Worm (Caenorhabditis elegans): ENCODE data around the gene F46B6.6.
A peak's percentile ranks its signal among the peaks of the same experiment; 100 is the strongest.

Gene F46B6.6

ce11 chrV:9740858-9741257, 45.8 kb downstream of the F46B6.6 start, which contains the start of gene sta-2:
TSS of gene sta-2 (plus strand) at chrV:9741206.
- TF ChIP-seq lin-40 (tag; optimal IDR thresholded peaks at IDR 0.05) (peak; percentile 27), nfya-1 (tag; optimal IDR thresholded peaks at IDR 0.05; ENCODE audit: borderline replicate concordance, insufficient read depth) (no peak)

- no peak for TF ChIP-seq Y79H2A.3 (GFP tag; conservative IDR thresholded peaks at IDR 0.05)
- TF ChIP-seq ets-4 (GFP tag; optimal IDR thresholded peaks at IDR 0.05), result no peak
- TF ChIP-seq K11D2.4 (GFP tag; IDR thresholded peaks at IDR 0.05), result no peak
- TF ChIP-seq efl-1 (GFP tag; optimal IDR thresholded peaks at IDR 0.05), result no peak
Observed at ce11 chrV:9739402-9739801, 47.3 kb downstream of the F46B6.6 start, which contains the start of gene marc-1. TSS of gene marc-1 (plus strand) at chrV:9739702.

- TF ChIP-seq ets-4 (GFP tag; optimal IDR thresholded peaks at IDR 0.05) (no peak), nhr-80 (tag; optimal IDR thresholded peaks at IDR 0.05) (peak; percentile 48), mes-4 (tag; optimal IDR thresholded peaks at IDR 0.05) (no peak), attf-5 (GFP tag; optimal IDR thresholded peaks at IDR 0.05) (no peak), unc-62 (GFP tag; optimal IDR thresholded peaks at IDR 0.05) (no peak)
Observed at ce11 chrV:9738077-9738705, 48.5 kb downstream of the F46B6.6 start.

- TF ChIP-seq nhr-80 (tag; optimal IDR thresholded peaks at IDR 0.05) (peak; percentile 64), ztf-28 (GFP tag; IDR thresholded peaks at IDR 0.05) (no peak)
Observed at ce11 chrV:9737287-9737686, 49.4 kb downstream of the F46B6.6 start, which contains the start of gene aqp-4. TSS of gene aqp-4 (plus strand) at chrV:9737556.

- TF ChIP-seq ekl-4 (GFP tag; IDR thresholded peaks at IDR 0.05), result 0 out of 2 replicates have a peak, but pooled peaks have one; percentile 29
- peak; percentile 3 for TF ChIP-seq dpff-1 (tag; optimal IDR thresholded peaks at IDR 0.05)
- TF ChIP-seq lin-40 (tag; optimal IDR thresholded peaks at IDR 0.05), result peak; percentile 18
- TF ChIP-seq ama-1 (optimal IDR thresholded peaks at IDR 0.05), result no peak
- TF ChIP-seq ama-1 (GFP tag; optimal IDR thresholded peaks at IDR 0.05), result peak in 1 of 2 experiments; percentile 61
- 0 out of 2 replicates have a peak, but pooled peaks have one; percentile 11 for TF ChIP-seq ceh-91 (GFP tag; IDR thresholded peaks at IDR 0.05)
- TF ChIP-seq tlf-1 (GFP tag; optimal IDR thresholded peaks at IDR 0.05), result no peak
- peak; percentile 15 for TF ChIP-seq ZK185.1 (tag; optimal IDR thresholded peaks at IDR 0.05; ENCODE audit: poor library complexity, severe bottlenecking)
- TF ChIP-seq sptf-2 (GFP tag; optimal IDR thresholded peaks at IDR 0.05), result no peak
- TF ChIP-seq chd-7 (tag; optimal IDR thresholded peaks at IDR 0.05), result peak; percentile 24
- no peak for TF ChIP-seq snpc-4 (GFP tag; optimal IDR thresholded peaks at IDR 0.05)
- TF ChIP-seq snpc-4 (tag; optimal IDR thresholded peaks at IDR 0.05), result no peak
- no peak for TF ChIP-seq cebp-2 (GFP tag; IDR thresholded peaks at IDR 0.05)
- TF ChIP-seq ztf-26 (tag; optimal IDR thresholded peaks at IDR 0.05), result peak; percentile 55
- peak; percentile 53 for TF ChIP-seq repo-1 (tag; optimal IDR thresholded peaks at IDR 0.05)
Observed at ce11 chrV:9733920-9734454, 52.7 kb downstream of the F46B6.6 start, which contains the start of gene cal-7. TSS of gene cal-7 (plus strand) at chrV:9734103.

Measured in whole organism, young adult.